Worm (Caenorhabditis elegans) whole organism, L2 larva: ENCODE results near the gene F07C6.4.

ENCODE experiments used
- C34F6.9 ChIP-seq: fragments of 150-350 bp; optimal IDR thresholded peaks from 2 replicates; lab custom pipeline; 2014; ENCODE audit warnings: missing biosample characterization, missing genetic modification characterization
- F13H6.1 ChIP-seq: sonication (generic microtip); optimal IDR thresholded peaks from 2 replicates; lab custom pipeline; 2016; ENCODE audit warnings: missing genetic modification characterization, missing compliant biosample characterization
- R02D3.7 ChIP-seq: fragments of 150-350 bp; optimal IDR thresholded peaks from 2 replicates; lab custom pipeline; 2014; ENCODE audit warnings: missing biosample characterization, missing genetic modification characterization
- ZK546.5 ChIP-seq: sonication (generic microtip); optimal IDR thresholded peaks from 2 replicates; lab custom pipeline; 2017; ENCODE audit warnings: missing biosample characterization, missing genetic modification characterization
- aly-2 ChIP-seq: fragments of 150-350 bp; optimal IDR thresholded peaks from 2 replicates; lab custom pipeline; 2014; ENCODE audit warnings: missing biosample characterization, missing genetic modification characterization
- ama-1 ChIP-seq: fragments of 150-350 bp; optimal IDR thresholded peaks from 2 replicates; lab custom pipeline; 2018; ENCODE audit warnings: inconsistent platforms
- ceh-16 ChIP-seq: fragments of 150-350 bp; optimal IDR thresholded peaks from 2 replicates; lab custom pipeline; 2014; ENCODE audit warnings: missing biosample characterization, missing genetic modification characterization
- ceh-82 ChIP-seq: fragments of 150-350 bp; optimal IDR thresholded peaks from 2 replicates; lab custom pipeline; 2014; ENCODE audit warnings: missing biosample characterization, missing genetic modification characterization
- crh-2 ChIP-seq: sonication (generic microtip); optimal IDR thresholded peaks from 2 replicates; lab custom pipeline; 2017; ENCODE audit warnings: missing biosample characterization, missing genetic modification characterization
- dmd-4 ChIP-seq: sonication (generic microtip); optimal IDR thresholded peaks from 2 replicates; lab custom pipeline; 2017; ENCODE audit warnings: missing biosample characterization, missing genetic modification characterization
- egl-27 ChIP-seq: sonication (generic microtip); optimal IDR thresholded peaks from 3 replicates; lab custom pipeline; 2017; ENCODE audit warnings: missing biosample characterization, missing genetic modification reagents, missing genetic modification characterization
- elt-1 ChIP-seq: fragments of 150-350 bp; optimal IDR thresholded peaks from 2 replicates; lab custom pipeline; 2014; ENCODE audit warnings: missing biosample characterization, missing genetic modification characterization
- elt-3 ChIP-seq: sonication (generic microtip); optimal IDR thresholded peaks from 2 replicates; lab custom pipeline; 2017; ENCODE audit warnings: missing biosample characterization, missing genetic modification characterization
- fos-1 ChIP-seq: fragments of 150-350 bp; optimal IDR thresholded peaks from 2 replicates; lab custom pipeline; 2014; ENCODE audit warnings: missing biosample characterization, missing genetic modification characterization
- gmeb-1 ChIP-seq: fragments of 150-350 bp; optimal IDR thresholded peaks from 2 replicates; lab custom pipeline; 2014; ENCODE audit warnings: missing biosample characterization, missing genetic modification characterization
- lin-11 ChIP-seq: fragments of 150-350 bp; sonication (generic microtip); optimal IDR thresholded peaks from 2 replicates; lab custom pipeline; 2014; ENCODE audit warnings: missing biosample characterization, missing genetic modification characterization, inconsistent platforms, mixed read lengths
- lin-13 ChIP-seq: fragments of 150-350 bp; optimal IDR thresholded peaks from 2 replicates; lab custom pipeline; 2014; ENCODE audit warnings: missing biosample characterization, missing genetic modification reagents, missing genetic modification characterization
- lsy-2 ChIP-seq, 2 experiments: fragments of 150-350 bp in 1 of 2; sonication (generic microtip) in 1 of 2; optimal IDR thresholded peaks; 2 replicates each; lab custom pipeline; 2014 to 2017; ENCODE audit warnings: missing biosample characterization in 2 of 2, missing genetic modification characterization in 2 of 2
- mbf-1 ChIP-seq: sonication (generic microtip); optimal IDR thresholded peaks from 2 replicates; lab custom pipeline; 2017; ENCODE audit warnings: missing biosample characterization, missing genetic modification characterization
- mdl-1 ChIP-seq, 2 experiments: fragments of 150-350 bp in 1 of 2; sonication (generic microtip) in 1 of 2; optimal IDR thresholded peaks; 2 replicates each; lab custom pipeline; 2017; ENCODE audit warnings: missing biosample characterization in 2 of 2, missing genetic modification characterization in 2 of 2
- nhr-10 ChIP-seq: sonication (generic microtip); optimal IDR thresholded peaks from 2 replicates; lab custom pipeline; 2017; ENCODE audit warnings: missing biosample characterization, missing genetic modification characterization
- nhr-11 ChIP-seq: fragments of 150-350 bp; optimal IDR thresholded peaks from 2 replicates; lab custom pipeline; 2014; ENCODE audit warnings: missing biosample characterization, missing genetic modification characterization
- nhr-12 ChIP-seq: fragments of 150-350 bp; optimal IDR thresholded peaks from 2 replicates; lab custom pipeline; 2014; ENCODE audit warnings: missing biosample characterization, missing genetic modification characterization
- nhr-129 ChIP-seq: fragments of 150-350 bp; optimal IDR thresholded peaks from 2 replicates; lab custom pipeline; 2014; ENCODE audit warnings: missing biosample characterization, missing genetic modification characterization
- nhr-21 ChIP-seq: fragments of 150-350 bp; optimal IDR thresholded peaks from 2 replicates; lab custom pipeline; 2014; ENCODE audit warnings: missing biosample characterization, missing genetic modification characterization
- nhr-237 ChIP-seq: fragments of 150-350 bp; optimal IDR thresholded peaks from 2 replicates; lab custom pipeline; 2014; ENCODE audit warnings: missing biosample characterization, missing genetic modification characterization
- nhr-25 ChIP-seq: fragments of 150-350 bp; sonication (generic microtip); optimal IDR thresholded peaks from 3 replicates; lab custom pipeline; 2014; ENCODE audit warnings: missing biosample characterization, missing genetic modification characterization
- nhr-6 ChIP-seq: fragments of 150-350 bp; optimal IDR thresholded peaks from 2 replicates; lab custom pipeline; 2014; ENCODE audit warnings: missing biosample characterization, missing genetic modification characterization
- nhr-77 ChIP-seq: fragments of 150-350 bp; optimal IDR thresholded peaks from 2 replicates; lab custom pipeline; 2014; ENCODE audit warnings: missing biosample characterization, missing genetic modification characterization
- peb-1 ChIP-seq: fragments of 150-350 bp; optimal IDR thresholded peaks from 2 replicates; lab custom pipeline; 2014; ENCODE audit warnings: missing biosample characterization, missing genetic modification characterization
- sem-4 ChIP-seq: fragments of 150-350 bp; optimal IDR thresholded peaks from 2 replicates; lab custom pipeline; 2014; ENCODE audit warnings: missing biosample characterization, missing genetic modification reagents, missing genetic modification characterization
- skn-1 ChIP-seq: sonication (generic microtip); optimal IDR thresholded peaks from 2 replicates; lab custom pipeline; 2017; ENCODE audit warnings: missing biosample characterization, missing genetic modification characterization
- sma-9 ChIP-seq, 2 experiments: fragments of 150-350 bp in 1 of 2; sonication (generic microtip) in 1 of 2; optimal IDR thresholded peaks; 2 replicates each; lab custom pipeline; 2014 to 2016; ENCODE audit warnings: missing genetic modification characterization in 2 of 2, mild to moderate bottlenecking in 1 of 2, missing biosample characterization in 1 of 2, missing compliant biosample characterization in 1 of 2, missing genetic modification reagents in 1 of 2, moderate library complexity in 1 of 2
- snpc-4 ChIP-seq: fragments of 150-350 bp; optimal IDR thresholded peaks from 2 replicates; lab custom pipeline; 2014; ENCODE audit warnings: missing biosample characterization, missing genetic modification characterization
- unc-55 ChIP-seq: fragments of 150-350 bp; sonication (generic microtip); optimal IDR thresholded peaks from 3 replicates; lab custom pipeline; 2014; ENCODE audit warnings: missing biosample characterization, missing genetic modification reagents, missing genetic modification characterization
- unc-62 ChIP-seq: fragments of 150-350 bp; optimal IDR thresholded peaks from 2 replicates; lab custom pipeline; 2014; ENCODE audit warnings: missing biosample characterization, missing genetic modification reagents, missing genetic modification characterization
- zag-1 ChIP-seq: fragments of 150-350 bp; optimal IDR thresholded peaks from 2 replicates; lab custom pipeline; 2014; ENCODE audit warnings: missing biosample characterization, missing genetic modification characterization
- ztf-1 ChIP-seq: fragments of 200-800 bp; sonication (Bioruptor generic); conservative IDR thresholded peaks from 2 replicates; pipeline ENCODE4 v1.3.6; 2022; ENCODE audit warnings: missing genetic modification characterization, missing compliant biosample characterization
- ztf-4 ChIP-seq: fragments of 150-350 bp; optimal IDR thresholded peaks from 2 replicates; lab custom pipeline; 2014; ENCODE audit warnings: missing biosample characterization, missing genetic modification characterization

Gene F07C6.4

ce11 chrIV:12830829-12831392 lies 25.2 kb downstream of the F07C6.4 start:
- TF ChIP-seq nhr-77 (tag; lab: Kevin White, UChicago), result no peak
- peak in 1 of 2 experiments; percentile 22 for TF ChIP-seq lsy-2 (tag; optimal IDR thresholded peaks at IDR 0.05; lab: Kevin White, UChicago)
- peak; percentile 27 for TF ChIP-seq nhr-129 (tag; lab: Kevin White, UChicago)
- TF ChIP-seq ztf-4 (tag; lab: Kevin White, UChicago), result no peak
- no peak for TF ChIP-seq elt-3 (tag; lab: Kevin White, UChicago)
- no peak for TF ChIP-seq skn-1 (tag; lab: Kevin White, UChicago)
- peak; percentile 50 for TF ChIP-seq unc-55
- TF ChIP-seq lin-11 (tag; lab: Kevin White, UChicago), result no peak
- TF ChIP-seq crh-2 (tag; lab: Kevin White, UChicago), result no peak
- peak; percentile 27 for TF ChIP-seq C34F6.9 (tag; lab: Kevin White, UChicago)
- no peak for TF ChIP-seq gmeb-1

ce11 chrIV:12831609-12832500 lies 26.1 kb downstream of the F07C6.4 start:
- TF ChIP-seq nhr-129 (tag; lab: Kevin White, UChicago) (peak; percentile 19), peb-1 (tag; lab: Kevin White, UChicago) (no peak), crh-2 (tag; lab: Kevin White, UChicago) (no peak), nhr-6 (tag; lab: Kevin White, UChicago) (no peak), C34F6.9 (tag; lab: Kevin White, UChicago) (peak; percentile 27), ama-1 (lab: Kevin White, UChicago) (no peak), sem-4 (tag; lab: Kevin White, UChicago) (no peak), unc-55 (peak; percentile 11), lsy-2 (tag; optimal IDR thresholded peaks at IDR 0.05; lab: Kevin White, UChicago) (peak; percentile 28 to 64)

- peak; percentile 46 for TF ChIP-seq fos-1 (tag; lab: Kevin White, UChicago)
- peak; percentile 15 for TF ChIP-seq sma-9 (GFP tag; optimal IDR thresholded peaks at IDR 0.05; lab: Kevin White, UChicago)
- no peak for TF ChIP-seq sma-9 (tag; optimal IDR thresholded peaks at IDR 0.05; lab: Kevin White, UChicago)
- no peak for TF ChIP-seq zag-1 (tag; lab: Kevin White, UChicago)
- TF ChIP-seq ztf-4 (tag; lab: Kevin White, UChicago), result no peak
- TF ChIP-seq F13H6.1 (tag; lab: Kevin White, UChicago), result peak; percentile 21
- no peak for TF ChIP-seq ceh-16 (tag; lab: Kevin White, UChicago)
These were observed 28.1 kb downstream of the F07C6.4 start for ce11 chrIV:12833698-12834416.

ce11 chrIV:12834417-12834731 lies 28.6 kb downstream of the F07C6.4 start:
- no peak for TF ChIP-seq skn-1 (tag; lab: Kevin White, UChicago)
- TF ChIP-seq egl-27 (tag; lab: Kevin White, UChicago), result no peak
- no peak for TF ChIP-seq nhr-6 (tag; lab: Kevin White, UChicago)
- no peak for TF ChIP-seq C34F6.9 (tag; lab: Kevin White, UChicago)
- TF ChIP-seq nhr-25 (tag; lab: Kevin White, UChicago), result no peak
- no peak for TF ChIP-seq nhr-12 (tag; lab: Kevin White, UChicago)
- TF ChIP-seq ztf-1 (GFP tag; lab: Robert Waterston, UW), result no peak
- no peak for TF ChIP-seq unc-62 (GFP tag; lab: Kevin White, UChicago)
- no peak for TF ChIP-seq ceh-16 (tag; lab: Kevin White, UChicago)
- TF ChIP-seq nhr-129 (tag; lab: Kevin White, UChicago), result peak; percentile 8
- TF ChIP-seq gmeb-1, result no peak
- TF ChIP-seq fos-1 (tag; lab: Kevin White, UChicago), result peak; percentile 81
- TF ChIP-seq sma-9 (GFP tag; optimal IDR thresholded peaks at IDR 0.05; lab: Kevin White, UChicago), result peak; percentile 34
- no peak for TF ChIP-seq sma-9 (tag; optimal IDR thresholded peaks at IDR 0.05; lab: Kevin White, UChicago)
- no peak for TF ChIP-seq F13H6.1 (tag; lab: Kevin White, UChicago)
- no peak for TF ChIP-seq nhr-237 (tag; lab: Kevin White, UChicago)
- no peak for TF ChIP-seq ZK546.5 (tag; lab: Kevin White, UChicago)
- TF ChIP-seq elt-1, result no peak
- no peak for TF ChIP-seq mbf-1 (tag; lab: Kevin White, UChicago)
- TF ChIP-seq nhr-11 (tag; lab: Kevin White, UChicago), result no peak
- TF ChIP-seq nhr-77 (tag; lab: Kevin White, UChicago), result no peak
- no peak for TF ChIP-seq sem-4 (tag; lab: Kevin White, UChicago)
- TF ChIP-seq nhr-21 (tag; lab: Kevin White, UChicago), result no peak
- no peak for TF ChIP-seq R02D3.7 (tag; lab: Kevin White, UChicago)
- TF ChIP-seq zag-1 (tag; lab: Kevin White, UChicago), result no peak
- TF ChIP-seq lsy-2 (tag; optimal IDR thresholded peaks at IDR 0.05; lab: Kevin White, UChicago), result peak in 1 of 2 experiments; percentile 29
- no peak for TF ChIP-seq ztf-4 (tag; lab: Kevin White, UChicago)
- no peak for TF ChIP-seq aly-2
- TF ChIP-seq unc-55, result peak; percentile 26
- TF ChIP-seq lin-13 (GFP tag; lab: Kevin White, UChicago), result no peak
- no peak for TF ChIP-seq dmd-4
- no peak for TF ChIP-seq snpc-4
- TF ChIP-seq elt-3 (tag; lab: Kevin White, UChicago), result no peak
- TF ChIP-seq lin-11 (tag; lab: Kevin White, UChicago), result no peak
- no peak for TF ChIP-seq ceh-82 (tag; lab: Kevin White, UChicago)
- no peak for TF ChIP-seq ama-1 (lab: Kevin White, UChicago)
- TF ChIP-seq mdl-1 (tag; optimal IDR thresholded peaks at IDR 0.05; lab: Kevin White, UChicago), result no peak
- no peak for TF ChIP-seq nhr-10 (tag; lab: Kevin White, UChicago)
- TF ChIP-seq, all 48 proteins: peak for 5
